Fruit fly (Drosophila melanogaster) whole organism: ENCODE measurements around the gene CG8861.

Source experiments
- Dll ChIP-seq: fragments of >200 bp; optimal IDR thresholded peaks from 2 replicates; lab custom pipeline; 2017
- usp ChIP-seq: fragments of >200 bp; optimal IDR thresholded peaks from 2 replicates; lab custom pipeline; 2017; ENCODE audit warnings: missing biosample characterization, missing genetic modification characterization, mixed read lengths

- TF ChIP-seq usp = no peak
- TF ChIP-seq Dll = no peak
These were observed 77.4 kb downstream of the CG8861 start for dm6 chr3R:9250868-9251267.
